Worm (Caenorhabditis elegans): ENCODE data around the gene mog-1.

- TF ChIP-seq mdt-29 (GFP tag; IDR thresholded peaks at IDR 0.05) (no peak), ceh-28 (tag; optimal IDR thresholded peaks at IDR 0.05) (no peak), skn-1 (tag; optimal IDR thresholded peaks at IDR 0.05) (no peak), ztf-7 (tag; optimal IDR thresholded peaks at IDR 0.05) (no peak), mdl-1 (tag; optimal IDR thresholded peaks at IDR 0.05) (no peak), ZK546.5 (tag; optimal IDR thresholded peaks at IDR 0.05) (no peak), F26F4.8 (GFP tag; conservative IDR thresholded peaks at IDR 0.05) (no peak), unc-62 (GFP tag; optimal IDR thresholded peaks at IDR 0.05 in 1 of 2) (no peak), unc-62 (tag; optimal IDR thresholded peaks at IDR 0.05) (no peak), mep-1 (tag; optimal IDR thresholded peaks at IDR 0.05) (no peak)
Observed at ce11 chrIII:9926650-9927049, 29.4 kb downstream of the mog-1 start, which contains the start of gene ttr-3.
